Worm (Caenorhabditis elegans): ENCODE results near the gene str-255.

ce11 chrV:2191122-2191521 is 27.5 kb upstream of the str-255 start, which contains the start of gene srbc-42:
- TF ChIP-seq pqm-1 (tag; optimal IDR thresholded peaks at IDR 0.05) (no peak), nhr-12 (tag; optimal IDR thresholded peaks at IDR 0.05) (no peak), elt-1 (tag; optimal IDR thresholded peaks at IDR 0.05) (no peak), jun-1 (tag; optimal IDR thresholded peaks at IDR 0.05) (no peak), ceh-82 (tag; optimal IDR thresholded peaks at IDR 0.05) (no peak), elt-2 (tag; optimal IDR thresholded peaks at IDR 0.05) (no peak), skn-1 (tag; optimal IDR thresholded peaks at IDR 0.05) (no peak), egl-27 (tag; optimal IDR thresholded peaks at IDR 0.05) (no peak), aly-2 (tag; optimal IDR thresholded peaks at IDR 0.05) (no peak), nhr-237 (tag; optimal IDR thresholded peaks at IDR 0.05) (no peak), ama-1 (optimal IDR thresholded peaks at IDR 0.05) (no peak)
